Worm (Caenorhabditis elegans) whole organism, L4 larva: ENCODE data around the gene cutl-9.

Experiments used
- D1046.2 ChIP-seq: fragments of 200-800 bp; sonication (Bioruptor generic); IDR thresholded peaks from 2 replicates; pipeline ENCODE4 v1.3.6; 2022; ENCODE audit warnings: missing genetic modification characterization, missing compliant biosample characterization
- F37D6.2 ChIP-seq: sonication (generic microtip); optimal IDR thresholded peaks from 2 replicates; lab custom pipeline; 2016; ENCODE audit warnings: mild to moderate bottlenecking, missing genetic modification characterization, missing compliant biosample characterization
- T20F7.1 ChIP-seq: fragments of 200-800 bp; sonication (Bioruptor generic); optimal IDR thresholded peaks from 2 replicates; lab custom pipeline; 2018; ENCODE audit warnings: mild to moderate bottlenecking, missing genetic modification characterization, missing compliant biosample characterization
- T26A8.4 ChIP-seq: fragments of 200-800 bp; sonication (Bioruptor generic); IDR thresholded peaks from 2 replicates; pipeline ENCODE4 v1.3.6; 2022; ENCODE audit warnings: missing genetic modification characterization, missing compliant biosample characterization
- ZK546.5 ChIP-seq, 2 experiments: sonication (generic microtip); optimal IDR thresholded peaks; 2 replicates each; lab custom pipeline; 2017; ENCODE audit warnings: missing biosample characterization in 2 of 2, missing genetic modification characterization in 2 of 2
- aha-1 ChIP-seq: fragments of 150-350 bp; peaks from one replicate; lab custom pipeline; 2014; ENCODE audit warnings: missing biosample characterization, missing genetic modification characterization
- aly-2 ChIP-seq: sonication (generic microtip); optimal IDR thresholded peaks from 2 replicates; lab custom pipeline; 2018; ENCODE audit warnings: missing biosample characterization, missing genetic modification characterization
- ama-1 ChIP-seq: fragments of 150-350 bp; optimal IDR thresholded peaks from 2 replicates; lab custom pipeline; 2014; ENCODE audit warnings: inconsistent platforms, mixed read lengths
- ceh-20 ChIP-seq: fragments of 200-800 bp; sonication (Bioruptor generic); IDR thresholded peaks from 2 replicates; pipeline ENCODE4 v1.3.6; 2022; ENCODE audit warnings: missing genetic modification reagents, missing genetic modification characterization, missing compliant biosample characterization
- dmd-6 ChIP-seq: fragments of 200-800 bp; sonication (Bioruptor generic); IDR thresholded peaks from 2 replicates; pipeline ENCODE4 v1.3.6; 2022; ENCODE audit warnings: missing genetic modification reagents, missing genetic modification characterization, missing compliant biosample characterization
- dpl-1 ChIP-seq: fragments of 150-350 bp; optimal IDR thresholded peaks from 2 replicates; lab custom pipeline; 2014; ENCODE audit warnings: missing biosample characterization, missing genetic modification reagents, missing genetic modification characterization
- dve-1 ChIP-seq: sonication (generic microtip); optimal IDR thresholded peaks from 2 replicates; lab custom pipeline; 2017; ENCODE audit warnings: antibody characterized with exemption, mild to moderate bottlenecking, missing genetic modification characterization, missing compliant biosample characterization; ENCODE audit not compliant: insufficient read depth
- fos-1 ChIP-seq: fragments of 150-350 bp; optimal IDR thresholded peaks from 2 replicates; lab custom pipeline; 2014; ENCODE audit warnings: missing biosample characterization, missing genetic modification characterization
- hif-1 ChIP-seq, 2 experiments: sonication (generic microtip); optimal IDR thresholded peaks; 2 replicates each; lab custom pipeline; 2016 to 2017; ENCODE audit warnings: missing compliant biosample characterization in 2 of 2, missing genetic modification characterization in 2 of 2, missing genetic modification reagents in 2 of 2, missing genotype in 2 of 2, mild to moderate bottlenecking in 1 of 2
- hlh-30 ChIP-seq: sonication (generic microtip); optimal IDR thresholded peaks from 2 replicates; lab custom pipeline; 2017; ENCODE audit warnings: antibody characterized with exemption, mild to moderate bottlenecking, missing genetic modification characterization, missing compliant biosample characterization; ENCODE audit not compliant: insufficient read depth
- lin-29 ChIP-seq: fragments of 200-800 bp; sonication (Bioruptor generic); IDR thresholded peaks from 2 replicates; pipeline ENCODE4 v1.3.6; 2022; ENCODE audit warnings: missing genetic modification reagents, missing genetic modification characterization, missing compliant biosample characterization
- lin-39 ChIP-seq: fragments of 150-350 bp; optimal IDR thresholded peaks from 2 replicates; lab custom pipeline; 2014; ENCODE audit warnings: missing biosample characterization, missing genetic modification reagents, missing genetic modification characterization
- lsy-2 ChIP-seq, 2 experiments: fragments of 150-350 bp in 1 of 2; sonication (generic microtip) in 1 of 2; optimal IDR thresholded peaks; 2 replicates each; lab custom pipeline; 2014 to 2017; ENCODE audit warnings: missing biosample characterization in 2 of 2, missing genetic modification characterization in 2 of 2
- madf-9 ChIP-seq: fragments of 200-800 bp; sonication (Bioruptor generic); conservative IDR thresholded peaks from 2 replicates; pipeline ENCODE4 v1.3.6; 2022; ENCODE audit warnings: missing genetic modification reagents, missing genetic modification characterization, missing compliant biosample characterization
- mdl-1 ChIP-seq, 2 experiments: fragments of 150-350 bp in 1 of 2; sonication (generic microtip) in 1 of 2; optimal IDR thresholded peaks; 2 replicates each; lab custom pipeline; 2014 to 2017; ENCODE audit warnings: missing biosample characterization in 2 of 2, missing genetic modification characterization in 2 of 2
- mdt-29 ChIP-seq: fragments of 200-800 bp; sonication (Bioruptor generic); IDR thresholded peaks from 2 replicates; pipeline ENCODE4 v1.3.6; 2022; ENCODE audit warnings: missing genetic modification reagents, missing genetic modification characterization, missing compliant biosample characterization
- nhr-237 ChIP-seq: sonication (generic microtip); optimal IDR thresholded peaks from 2 replicates; lab custom pipeline; 2017; ENCODE audit warnings: missing biosample characterization, missing genetic modification characterization
- nhr-25 ChIP-seq: sonication (generic microtip); optimal IDR thresholded peaks from 2 replicates; lab custom pipeline; 2017; ENCODE audit warnings: missing genetic modification characterization, mild to moderate bottlenecking, missing compliant biosample characterization, antibody characterized with exemption, moderate library complexity, borderline replicate concordance; ENCODE audit not compliant: insufficient read depth
- nhr-28 ChIP-seq: fragments of 150-350 bp; optimal IDR thresholded peaks from 2 replicates; lab custom pipeline; 2014; ENCODE audit warnings: missing biosample characterization, missing genetic modification characterization
- nhr-41 ChIP-seq: fragments of 200-800 bp; sonication (Bioruptor generic); IDR thresholded peaks from 2 replicates; pipeline ENCODE4 v1.3.6; 2022; ENCODE audit warnings: missing genetic modification reagents, missing genetic modification characterization, missing compliant biosample characterization
- nhr-42 ChIP-seq: fragments of 200-800 bp; sonication (Bioruptor generic); IDR thresholded peaks from 2 replicates; pipeline ENCODE4 v1.3.6; 2022; ENCODE audit warnings: missing genetic modification characterization, missing compliant biosample characterization
- nhr-6 ChIP-seq: fragments of 150-350 bp; optimal IDR thresholded peaks from 2 replicates; lab custom pipeline; 2014; ENCODE audit warnings: missing biosample characterization, missing genetic modification characterization
- php-3 ChIP-seq: fragments of 200-800 bp; sonication (Bioruptor generic); IDR thresholded peaks from 2 replicates; pipeline ENCODE4 v1.3.6; 2022; ENCODE audit warnings: missing genetic modification reagents, missing genetic modification characterization, missing compliant biosample characterization
- pqm-1 ChIP-seq: sonication (generic microtip); optimal IDR thresholded peaks from 2 replicates; lab custom pipeline; 2017; ENCODE audit warnings: missing biosample characterization, missing genetic modification characterization
- rbr-2 ChIP-seq: sonication (generic microtip); optimal IDR thresholded peaks from 2 replicates; lab custom pipeline; 2016; ENCODE audit warnings: missing genotype, missing genetic modification characterization, missing compliant biosample characterization
- sdz-12 ChIP-seq: fragments of 200-800 bp; sonication (Bioruptor generic); optimal IDR thresholded peaks from 2 replicates; lab custom pipeline; 2018; ENCODE audit warnings: mild to moderate bottlenecking, missing genetic modification characterization, missing compliant biosample characterization
- spr-1 ChIP-seq: sonication (generic microtip); optimal IDR thresholded peaks from 2 replicates; lab custom pipeline; 2016; ENCODE audit warnings: mild to moderate bottlenecking, missing genetic modification characterization, missing compliant biosample characterization
- tag-97 ChIP-seq: fragments of 200-800 bp; sonication (Bioruptor generic); IDR thresholded peaks from 2 replicates; pipeline ENCODE4 v1.3.6; 2022; ENCODE audit warnings: missing genetic modification characterization, missing compliant biosample characterization
- unc-62 ChIP-seq, 3 experiments: fragments of 150-350 bp in 1 of 3; sonication (generic microtip); optimal IDR thresholded peaks in 2 of 3; peaks in 1 of 3; 1 replicate in 1 of 3; 2 replicates in 2 of 3; lab custom pipeline; 2014 to 2017; ENCODE audit warnings: missing biosample characterization in 3 of 3, missing genetic modification characterization in 3 of 3, missing genetic modification reagents in 3 of 3, missing genotype in 1 of 3
- vab-7 ChIP-seq: fragments of 200-800 bp; sonication (Bioruptor generic); IDR thresholded peaks from 2 replicates; pipeline ENCODE4 v1.3.6; 2022; ENCODE audit warnings: missing genetic modification reagents, missing genetic modification characterization, missing compliant biosample characterization
- zfp-2 ChIP-seq: sonication (generic microtip); optimal IDR thresholded peaks from 2 replicates; lab custom pipeline; 2016; ENCODE audit warnings: mild to moderate bottlenecking, missing genetic modification characterization, missing compliant biosample characterization
- zip-11 ChIP-seq: fragments of 200-800 bp; sonication (Bioruptor generic); IDR thresholded peaks from 2 replicates; pipeline ENCODE4 v1.3.6; 2022; ENCODE audit warnings: missing genetic modification characterization, missing compliant biosample characterization
- zip-2 ChIP-seq: fragments of 150-350 bp; optimal IDR thresholded peaks from 2 replicates; lab custom pipeline; 2014; ENCODE audit warnings: missing biosample characterization, missing genetic modification characterization

The cutl-9 gene

ce11 chrII:10596462-10596861 is 25.6 kb upstream of the cutl-9 start, which contains the start of gene C14A4.7:
C14A4.7 (minus strand) TSS chrII:10596562.
- TF ChIP-seq pqm-1 (tag; lab: Kevin White, UChicago) (peak; percentile 21), php-3 (GFP tag; lab: Robert Waterston, UW) (no peak), madf-9 (GFP tag; lab: Robert Waterston, UW) (no peak), dve-1 (tag; lab: Kevin White, UChicago) (peak; percentile 9)
- TF ChIP-seq, all 104 proteins: peak for 2

ce11 chrII:10598039-10598438 is 24.0 kb upstream of the cutl-9 start, which contains the start of gene C14A4.8:
C14A4.8 (minus strand) TSS chrII:10598139.
- TF ChIP-seq lsy-2 (tag; optimal IDR thresholded peaks at IDR 0.05; lab: Kevin White, UChicago) (no peak), unc-62 (GFP tag; optimal IDR thresholded peaks at IDR 0.05 in 1 of 2; lab: Kevin White, UChicago) (peak in 1 of 2 experiments; percentile 83), unc-62 (tag; optimal IDR thresholded peaks at IDR 0.05; lab: Kevin White, UChicago) (no peak)

ce11 chrII:10598970-10599369 is 23.1 kb upstream of the cutl-9 start, which contains the start of gene C14A4.9:
C14A4.9 (plus strand) TSS chrII:10599337.
- TF ChIP-seq nhr-42 (GFP tag; lab: Robert Waterston, UW) (no peak), dmd-6 (GFP tag; lab: Robert Waterston, UW) (no peak), nhr-25 (tag; lab: Kevin White, UChicago) (no peak), nhr-41 (GFP tag; lab: Robert Waterston, UW) (no peak), hif-1 (tag; optimal IDR thresholded peaks at IDR 0.05; lab: Kevin White, UChicago) (no peak), vab-7 (no peak), unc-62 (GFP tag; optimal IDR thresholded peaks at IDR 0.05 in 1 of 2; lab: Kevin White, UChicago) (no peak), unc-62 (tag; optimal IDR thresholded peaks at IDR 0.05; lab: Kevin White, UChicago) (no peak)

ce11 chrII:10602184-10602583 is 19.9 kb upstream of the cutl-9 start, which contains the start of gene srv-2:
srv-2 (minus strand) TSS chrII:10602284.
- TF ChIP-seq nhr-28 (tag; lab: Kevin White, UChicago), result no peak
- no peak for TF ChIP-seq lin-39 (tag; lab: Kevin White, UChicago)
- no peak for TF ChIP-seq D1046.2 (GFP tag; lab: Robert Waterston, UW)
- no peak for TF ChIP-seq T26A8.4 (GFP tag; lab: Robert Waterston, UW)

- TF ChIP-seq zfp-2, result no peak
- no peak for TF ChIP-seq hlh-30 (tag; lab: Kevin White, UChicago)
- no peak for TF ChIP-seq zip-2
- no peak for TF ChIP-seq mdl-1 (tag; optimal IDR thresholded peaks at IDR 0.05; lab: Kevin White, UChicago)
- TF ChIP-seq sdz-12 (GFP tag; lab: Kevin White, UChicago), result no peak
- no peak for TF ChIP-seq nhr-6 (tag; lab: Kevin White, UChicago)
- no peak for TF ChIP-seq nhr-28 (tag; lab: Kevin White, UChicago)
- TF ChIP-seq rbr-2, result no peak
- no peak for TF ChIP-seq zip-11 (GFP tag; lab: Robert Waterston, UW)
- no peak for TF ChIP-seq aha-1 (tag; lab: Kevin White, UChicago)
- TF ChIP-seq spr-1, result no peak
- TF ChIP-seq ZK546.5 (tag; optimal IDR thresholded peaks at IDR 0.05; lab: Kevin White, UChicago), result no peak
- no peak for TF ChIP-seq T20F7.1 (GFP tag; lab: Kevin White, UChicago)
These were observed 18.5 kb upstream of the cutl-9 start for ce11 chrII:10603560-10603959.

- no peak for TF ChIP-seq zip-2
- TF ChIP-seq ceh-20 (GFP tag; lab: Robert Waterston, UW), result no peak
- TF ChIP-seq mdt-29 (GFP tag; lab: Robert Waterston, UW), result no peak
- no peak for TF ChIP-seq dve-1 (tag; lab: Kevin White, UChicago)
- no peak for TF ChIP-seq dpl-1 (GFP tag; lab: Kevin White, UChicago)
- no peak for TF ChIP-seq aly-2 (tag; lab: Kevin White, UChicago)
- no peak for TF ChIP-seq vab-7
- no peak for TF ChIP-seq tag-97 (GFP tag; lab: Robert Waterston, UW)
- no peak for TF ChIP-seq nhr-237 (tag; lab: Kevin White, UChicago)
- TF ChIP-seq fos-1 (tag; lab: Kevin White, UChicago), result no peak
- no peak for TF ChIP-seq madf-9 (GFP tag; lab: Robert Waterston, UW)
- TF ChIP-seq F37D6.2 (tag; lab: Kevin White, UChicago), result no peak
- no peak for TF ChIP-seq lin-29 (GFP tag; lab: Robert Waterston, UW)
- TF ChIP-seq ama-1 (lab: Kevin White, UChicago), result no peak
These were observed 16.6 kb upstream of the cutl-9 start, which contains the start of gene taf-13 for ce11 chrII:10605512-10605911. taf-13 (minus strand) TSS chrII:10605612.
